Worm (Caenorhabditis elegans) whole organism, young adult: ENCODE data around the gene srbc-39.

ENCODE experiments used
- D2030.7 ChIP-seq: fragments of 200-800 bp; sonication (Bioruptor generic); IDR thresholded peaks from 2 replicates; pipeline ENCODE4 v1.3.6; 2022; ENCODE audit warnings: missing genetic modification reagents, missing genetic modification characterization, missing compliant biosample characterization
- F22D6.2 ChIP-seq: sonication (generic microtip); optimal IDR thresholded peaks from 2 replicates; lab custom pipeline; 2016; ENCODE audit warnings: mild to moderate bottlenecking, missing genetic modification characterization, missing compliant biosample characterization
- T26A5.8 ChIP-seq: sonication (generic microtip); optimal IDR thresholded peaks from 2 replicates; lab custom pipeline; 2016; ENCODE audit warnings: missing genetic modification characterization, missing compliant biosample characterization
- Y67H2A.10 ChIP-seq: fragments of 200-800 bp; sonication (Bioruptor generic); conservative IDR thresholded peaks from 2 replicates; pipeline ENCODE4 v1.3.6; 2022; ENCODE audit warnings: missing genetic modification reagents, missing genetic modification characterization, missing compliant biosample characterization
- Y79H2A.3 ChIP-seq: fragments of 200-800 bp; sonication (Bioruptor generic); conservative IDR thresholded peaks from 2 replicates; pipeline ENCODE4 v1.3.6; 2022; ENCODE audit warnings: missing genetic modification reagents, missing genetic modification characterization, missing compliant biosample characterization
- akir-1 ChIP-seq: fragments of 200-800 bp; sonication (Bioruptor generic); optimal IDR thresholded peaks from 2 replicates; lab custom pipeline; 2018; ENCODE audit warnings: mild to moderate bottlenecking, missing genetic modification characterization, moderate library complexity, missing compliant biosample characterization
- attf-3 ChIP-seq: fragments of 200-800 bp; sonication (Bioruptor generic); conservative IDR thresholded peaks from 2 replicates; pipeline ENCODE4 v1.3.6; 2022; ENCODE audit warnings: missing genetic modification reagents, missing genetic modification characterization, missing compliant biosample characterization
- attf-5 ChIP-seq: fragments of 200-800 bp; sonication (Bioruptor generic); optimal IDR thresholded peaks from 2 replicates; lab custom pipeline; 2018; ENCODE audit warnings: mild to moderate bottlenecking, missing genetic modification characterization, missing compliant biosample characterization
- attf-6 ChIP-seq: fragments of 200-800 bp; sonication (Bioruptor generic); IDR thresholded peaks from 2 replicates; pipeline ENCODE4 v1.3.6; 2022; ENCODE audit warnings: missing genetic modification reagents, missing genetic modification characterization, missing compliant biosample characterization
- bed-1 ChIP-seq: fragments of 200-800 bp; sonication (Bioruptor generic); IDR thresholded peaks from 2 replicates; pipeline ENCODE4 v1.3.6; 2022; ENCODE audit warnings: missing genetic modification reagents, missing genetic modification characterization, missing compliant biosample characterization
- cebp-2 ChIP-seq: fragments of 200-800 bp; sonication (Bioruptor generic); IDR thresholded peaks from 2 replicates; pipeline ENCODE4 v1.3.6; 2022; ENCODE audit warnings: missing genetic modification characterization, missing compliant biosample characterization
- ceh-27 ChIP-seq: fragments of 200-800 bp; sonication (Bioruptor generic); optimal IDR thresholded peaks from 2 replicates; lab custom pipeline; 2018; ENCODE audit warnings: mild to moderate bottlenecking, missing genetic modification characterization, moderate library complexity, missing compliant biosample characterization
- ceh-40 ChIP-seq: fragments of 200-800 bp; sonication (Bioruptor generic); IDR thresholded peaks from 2 replicates; pipeline ENCODE4 v1.3.6; 2022; ENCODE audit warnings: missing genetic modification characterization, missing compliant biosample characterization
- dpl-1 ChIP-seq: fragments of 150-350 bp; optimal IDR thresholded peaks from 2 replicates; lab custom pipeline; 2014; ENCODE audit warnings: missing biosample characterization, missing genetic modification reagents, missing genetic modification characterization
- gei-17 ChIP-seq: fragments of 200-800 bp; sonication (Bioruptor generic); optimal IDR thresholded peaks from 2 replicates; lab custom pipeline; 2018; ENCODE audit warnings: mild to moderate bottlenecking, missing genetic modification characterization, missing compliant biosample characterization
- him-1 ChIP-seq: sonication (generic microtip); optimal IDR thresholded peaks from 2 replicates; lab custom pipeline; 2016; ENCODE audit warnings: missing genotype, missing genetic modification reagents, missing genetic modification characterization, missing compliant biosample characterization
- hsf-1 ChIP-seq: fragments of 200-800 bp; sonication (Bioruptor generic); IDR thresholded peaks from 2 replicates; pipeline ENCODE4 v1.3.6; 2022; ENCODE audit warnings: missing genetic modification reagents, missing genetic modification characterization, missing compliant biosample characterization
- let-526 ChIP-seq: fragments of 200-800 bp; sonication (Bioruptor generic); IDR thresholded peaks from 2 replicates; pipeline ENCODE4 v1.3.6; 2022; ENCODE audit warnings: missing genetic modification reagents, missing genetic modification characterization, missing compliant biosample characterization
- lin-26 ChIP-seq: fragments of 200-800 bp; sonication (Bioruptor generic); IDR thresholded peaks from 2 replicates; pipeline ENCODE4 v1.3.6; 2022; ENCODE audit warnings: missing genetic modification reagents, missing genetic modification characterization, missing compliant biosample characterization
- madf-10 ChIP-seq: sonication (generic microtip); optimal IDR thresholded peaks from 2 replicates; lab custom pipeline; 2016; ENCODE audit warnings: mild to moderate bottlenecking, missing genetic modification characterization, missing compliant biosample characterization
- nfya-1 ChIP-seq: sonication (generic microtip); optimal IDR thresholded peaks from 2 replicates; lab custom pipeline; 2017; ENCODE audit warnings: antibody characterized with exemption, missing compliant biosample characterization, missing genetic modification characterization, borderline replicate concordance; ENCODE audit not compliant: insufficient read depth
- nhr-80 ChIP-seq: sonication (generic microtip); optimal IDR thresholded peaks from 2 replicates; lab custom pipeline; 2016; ENCODE audit warnings: missing genetic modification characterization, missing compliant biosample characterization
- pha-4 ChIP-seq: fragments of 150-350 bp; sonication (generic microtip); optimal IDR thresholded peaks from 2 replicates; lab custom pipeline; 2014; ENCODE audit warnings: missing biosample characterization, missing genetic modification reagents, missing genetic modification characterization
- snpc-1.1 ChIP-seq: sonication (generic microtip); optimal IDR thresholded peaks from 2 replicates; lab custom pipeline; 2017; ENCODE audit warnings: missing genetic modification characterization, mild to moderate bottlenecking, missing compliant biosample characterization, antibody characterized with exemption, moderate library complexity, missing genotype, missing genetic modification reagents; ENCODE audit not compliant: insufficient read depth
- snpc-4 ChIP-seq, 5 experiments: fragments of 150-350 bp in 1 of 5; sonication (generic microtip) in 4 of 5; optimal IDR thresholded peaks; 2 replicates each; lab custom pipeline; 2014 to 2018; ENCODE audit warnings: missing genetic modification characterization in 5 of 5, missing biosample characterization in 3 of 5, antibody characterized with exemption in 2 of 5, mild to moderate bottlenecking in 2 of 5, missing compliant biosample characterization in 2 of 5, missing genotype in 2 of 5, moderate library complexity in 2 of 5, missing genetic modification reagents in 1 of 5
- sptf-2 ChIP-seq: fragments of 200-800 bp; sonication (Bioruptor generic); optimal IDR thresholded peaks from 2 replicates; lab custom pipeline; 2018; ENCODE audit warnings: mild to moderate bottlenecking, missing genetic modification characterization, missing compliant biosample characterization
- tbp1 ChIP-seq: fragments of 200-800 bp; sonication (Bioruptor generic); optimal IDR thresholded peaks from 2 replicates; lab custom pipeline; 2018; ENCODE audit warnings: mild to moderate bottlenecking, missing genetic modification characterization, missing compliant biosample characterization
- zfh-2 ChIP-seq: fragments of 200-800 bp; sonication (Bioruptor generic); conservative IDR thresholded peaks from 2 replicates; pipeline ENCODE4 v1.3.6; 2022; ENCODE audit warnings: missing genetic modification reagents, missing genetic modification characterization, missing compliant biosample characterization
- ztf-26 ChIP-seq: sonication (generic microtip); optimal IDR thresholded peaks from 2 replicates; lab custom pipeline; 2017; ENCODE audit warnings: missing genetic modification characterization, missing compliant biosample characterization
- ztf-3 ChIP-seq: fragments of 200-800 bp; sonication (Bioruptor generic); optimal IDR thresholded peaks from 2 replicates; lab custom pipeline; 2018; ENCODE audit warnings: mild to moderate bottlenecking, missing genetic modification characterization, missing compliant biosample characterization

Gene srbc-39

DNA sequence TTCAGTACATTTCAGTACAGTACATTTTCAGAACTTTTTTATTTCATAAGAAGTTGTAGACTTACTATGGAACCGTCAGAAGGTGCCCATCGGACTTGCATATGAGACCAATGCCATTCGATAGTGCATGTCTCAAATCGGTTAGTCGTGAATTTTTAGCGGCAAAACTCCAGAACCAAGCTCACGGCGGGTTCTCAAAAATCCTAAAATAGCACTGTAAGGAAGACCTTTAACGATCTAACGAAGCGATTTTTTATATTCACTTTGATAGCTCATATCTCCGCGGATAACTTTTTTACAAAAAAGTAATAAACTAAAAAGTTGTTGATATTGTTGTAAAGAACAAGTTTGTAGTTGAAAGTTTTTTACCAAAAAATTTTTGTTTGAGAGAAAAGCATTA, 34.7 kb upstream of the srbc-39 start, which contains the start of gene sru-25:
Gene sru-25 (minus strand): TSS at position 101 of the 400 bp plus-strand sequence.
- TF ChIP-seq Y67H2A.10 (GFP tag; lab: Robert Waterston, UW) (no peak), dpl-1 (GFP tag; lab: Kevin White, UChicago) (no peak)

DNA sequence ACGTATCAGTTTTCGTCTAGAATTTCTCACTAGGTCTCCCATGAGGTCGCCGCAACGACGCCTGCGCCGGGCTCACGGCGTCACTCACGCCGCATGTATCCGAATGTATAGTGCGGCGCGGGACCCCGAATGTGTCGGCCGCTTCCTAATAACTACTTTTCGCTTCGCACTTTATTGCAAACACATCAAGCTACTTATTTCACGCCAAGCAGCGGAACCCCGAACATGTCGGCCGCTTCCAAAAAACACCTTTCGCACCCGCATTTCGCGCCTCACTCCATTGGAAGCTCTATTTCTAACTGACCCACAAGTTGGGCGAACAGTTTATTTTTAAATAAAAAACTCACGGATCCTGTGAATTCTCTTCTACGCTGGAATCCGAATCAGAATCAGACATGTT, 32.8 kb upstream of the srbc-39 start:
- 0 out of 2 replicates have a peak, but pooled peaks have one; percentile 42 for TF ChIP-seq zfh-2 (GFP tag; lab: Robert Waterston, UW)
- TF ChIP-seq tbp1 (GFP tag; lab: Kevin White, UChicago): no peak
- TF ChIP-seq snpc-1.1 (tag; lab: Kevin White, UChicago): peak; percentile 54
- no peak for TF ChIP-seq snpc-4 (GFP tag; optimal IDR thresholded peaks at IDR 0.05; lab: Kevin White, UChicago)
- peak in 2 of 4 experiments; percentile 78 to 88 for TF ChIP-seq snpc-4 (tag; optimal IDR thresholded peaks at IDR 0.05; lab: Kevin White, UChicago)

DNA sequence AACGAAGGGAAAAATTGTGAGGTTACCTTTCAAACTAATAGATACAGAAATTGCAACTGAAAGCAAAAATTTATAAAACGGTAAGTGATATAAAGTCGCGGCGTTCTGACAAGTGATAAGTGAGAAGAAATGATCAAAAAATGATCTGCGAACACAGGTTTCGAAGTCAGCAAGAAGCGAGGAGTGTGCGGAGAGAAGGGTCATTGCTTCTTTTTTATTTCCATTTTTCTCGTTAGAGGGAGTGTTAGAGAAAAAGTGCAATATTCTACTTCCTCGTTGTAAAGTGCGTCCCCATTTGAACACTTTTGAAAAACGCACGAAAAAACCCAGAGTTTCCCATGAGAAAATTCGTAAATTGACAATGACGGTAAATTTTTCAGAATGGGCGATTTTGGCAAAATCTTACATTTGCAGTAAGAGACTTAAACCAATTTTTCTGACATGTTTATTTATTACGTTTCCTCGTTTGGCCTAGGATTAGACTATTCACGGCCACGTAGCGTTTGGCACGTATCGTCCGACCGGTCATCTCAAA, 32.3 kb upstream of the srbc-39 start, which contains the start of the genes fbxa-72 and srx-21:
Gene fbxa-72 (minus strand): TSS at position 204 of the 535 bp plus-strand sequence.
Gene srx-21 (plus strand): TSS at position 485 of the 535 bp plus-strand sequence.
- TF ChIP-seq pha-4: no peak
- TF ChIP-seq nhr-80 (tag; lab: Kevin White, UChicago): peak; percentile 69

DNA sequence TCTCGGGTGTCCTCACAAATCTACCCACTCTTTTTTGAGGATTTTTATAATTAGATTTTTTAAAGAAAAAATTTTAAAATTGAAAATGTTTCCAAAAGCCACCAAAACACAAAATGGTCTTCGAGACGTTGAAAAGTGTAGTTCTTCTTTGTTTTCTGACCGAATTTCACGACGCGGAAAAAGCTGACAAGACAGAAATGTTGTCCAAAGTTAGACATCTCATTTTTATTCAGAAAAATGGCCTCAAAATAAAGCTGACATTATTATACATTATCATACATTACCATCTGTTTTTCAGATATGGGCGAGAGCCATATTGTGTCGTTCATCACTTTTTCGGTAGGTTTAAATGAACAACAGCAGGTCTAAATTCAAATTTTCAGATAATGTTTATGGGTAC, 29.2 kb upstream of the srbc-39 start, which contains the start of gene srx-22:
Gene srx-22 (plus strand): TSS at position 301 of the 400 bp plus-strand sequence.
- TF ChIP-seq T26A5.8 (tag; lab: Kevin White, UChicago): no peak
- no peak for TF ChIP-seq cebp-2 (GFP tag; lab: Robert Waterston, UW)
- no peak for TF ChIP-seq attf-3 (GFP tag; lab: Robert Waterston, UW)
- no peak for TF ChIP-seq ceh-40
- TF ChIP-seq sptf-2 (GFP tag; lab: Kevin White, UChicago): no peak
- TF ChIP-seq attf-6 (GFP tag; lab: Robert Waterston, UW): no peak
- TF ChIP-seq akir-1 (GFP tag; lab: Kevin White, UChicago): no peak

DNA sequence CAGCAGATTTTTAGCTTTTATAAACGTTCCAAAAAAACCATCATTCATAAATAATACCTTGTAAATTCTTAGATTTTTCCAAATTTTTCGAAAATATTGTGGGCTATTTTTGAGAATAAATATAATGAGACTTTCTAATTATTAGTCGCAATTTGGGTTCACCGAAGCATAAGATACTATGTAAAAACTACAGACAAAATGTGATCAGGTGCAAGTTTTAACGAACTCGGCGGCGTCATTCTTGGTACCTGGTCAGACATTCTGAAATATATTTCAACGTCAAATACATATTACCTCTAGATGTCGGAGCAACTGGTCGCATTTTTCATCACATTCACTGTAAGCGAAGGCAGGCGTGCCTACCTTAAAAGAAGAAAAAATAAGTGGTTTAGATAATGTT, 26.9 kb upstream of the srbc-39 start, which contains the start of gene srx-23:
Gene srx-23 (plus strand): TSS at position 301 of the 400 bp plus-strand sequence.
- TF ChIP-seq nfya-1 (tag; lab: Kevin White, UChicago) (no peak), gei-17 (GFP tag; lab: Kevin White, UChicago) (no peak), tbp1 (GFP tag; lab: Kevin White, UChicago) (no peak), attf-5 (GFP tag; lab: Kevin White, UChicago) (no peak), D2030.7 (GFP tag; lab: Robert Waterston, UW) (no peak), bed-1 (no peak), let-526 (GFP tag; lab: Robert Waterston, UW) (no peak), him-1 (no peak), zfh-2 (GFP tag; lab: Robert Waterston, UW) (no peak), ceh-40 (no peak), attf-6 (GFP tag; lab: Robert Waterston, UW) (no peak), madf-10 (no peak), hsf-1 (GFP tag; lab: Robert Waterston, UW) (no peak), T26A5.8 (tag; lab: Kevin White, UChicago) (no peak), lin-26 (GFP tag; lab: Robert Waterston, UW) (no peak), ztf-3 (GFP tag; lab: Kevin White, UChicago) (no peak), Y79H2A.3 (no peak), F22D6.2 (no peak), ceh-27 (no peak), ztf-26 (no peak)
